Worm (Caenorhabditis elegans) whole organism, L3 larva: Measurements from ENCODE around the gene T05C12.4.

Source experiments
- R02D3.7 ChIP-seq: fragments of 150-350 bp; optimal IDR thresholded peaks from 2 replicates; lab custom pipeline; 2014; ENCODE audit warnings: missing biosample characterization, missing genetic modification characterization
- ZK546.5 ChIP-seq: sonication (generic microtip); optimal IDR thresholded peaks from 2 replicates; lab custom pipeline; 2017; ENCODE audit warnings: missing biosample characterization, missing genetic modification characterization
- aly-2 ChIP-seq: fragments of 150-350 bp; optimal IDR thresholded peaks from 2 replicates; lab custom pipeline; 2014; ENCODE audit warnings: missing biosample characterization, missing genetic modification characterization
- ama-1 ChIP-seq: fragments of 150-350 bp; optimal IDR thresholded peaks from 2 replicates; lab custom pipeline; 2018
- ceh-16 ChIP-seq: sonication (generic microtip); optimal IDR thresholded peaks from 2 replicates; lab custom pipeline; 2017; ENCODE audit warnings: missing biosample characterization, missing genetic modification characterization
- ceh-28 ChIP-seq: fragments of 150-350 bp; optimal IDR thresholded peaks from 2 replicates; lab custom pipeline; 2014; ENCODE audit warnings: missing biosample characterization, missing genetic modification reagents, missing genetic modification characterization
- ceh-9 ChIP-seq: sonication (generic microtip); optimal IDR thresholded peaks from 2 replicates; lab custom pipeline; 2018; ENCODE audit warnings: missing biosample characterization, missing genetic modification characterization
- daf-12 ChIP-seq: fragments of 150-350 bp; optimal IDR thresholded peaks from 2 replicates; lab custom pipeline; 2014; ENCODE audit warnings: missing biosample characterization, missing genetic modification reagents, missing genetic modification characterization
- egl-27 ChIP-seq: sonication (generic microtip); optimal IDR thresholded peaks from 4 replicates; lab custom pipeline; 2017; ENCODE audit warnings: missing biosample characterization, missing genetic modification reagents, missing genetic modification characterization
- egl-5 ChIP-seq: fragments of 150-350 bp; optimal IDR thresholded peaks from 2 replicates; lab custom pipeline; 2017; ENCODE audit warnings: missing biosample characterization, missing genetic modification reagents, missing genetic modification characterization, inconsistent platforms
- elt-1 ChIP-seq: fragments of 150-350 bp; optimal IDR thresholded peaks from 2 replicates; lab custom pipeline; 2014; ENCODE audit warnings: missing biosample characterization, missing genetic modification characterization
- elt-2 ChIP-seq: sonication (generic microtip); optimal IDR thresholded peaks from 2 replicates; lab custom pipeline; 2016; ENCODE audit warnings: missing genetic modification reagents, mild to moderate bottlenecking, missing genetic modification characterization, missing compliant biosample characterization
- eor-1 ChIP-seq, 2 experiments: fragments of 150-350 bp; optimal IDR thresholded peaks; 2 replicates each; lab custom pipeline; 2014 to 2018; ENCODE audit warnings: missing biosample characterization in 2 of 2, missing genetic modification characterization in 2 of 2
- fkh-10 ChIP-seq: sonication (generic microtip); optimal IDR thresholded peaks from 2 replicates; lab custom pipeline; 2017; ENCODE audit warnings: missing biosample characterization, missing genetic modification reagents, missing genetic modification characterization
- fkh-2 ChIP-seq: fragments of 150-350 bp; optimal IDR thresholded peaks from 2 replicates; lab custom pipeline; 2014; ENCODE audit warnings: missing biosample characterization, missing genetic modification reagents, missing genetic modification characterization
- fos-1 ChIP-seq: fragments of 150-350 bp; optimal IDR thresholded peaks from 2 replicates; lab custom pipeline; 2014; ENCODE audit warnings: missing biosample characterization, missing genetic modification characterization
- hmg-11 ChIP-seq: sonication (generic microtip); optimal IDR thresholded peaks from 2 replicates; lab custom pipeline; 2016; ENCODE audit warnings: missing genetic modification characterization, missing compliant biosample characterization
- jun-1 ChIP-seq: fragments of 150-350 bp; optimal IDR thresholded peaks from 2 replicates; lab custom pipeline; 2014; ENCODE audit warnings: missing biosample characterization, missing genetic modification reagents, missing genetic modification characterization
- lin-15B ChIP-seq: fragments of 150-350 bp; optimal IDR thresholded peaks from 2 replicates; lab custom pipeline; 2014; ENCODE audit warnings: missing biosample characterization, missing genetic modification characterization
- lin-39 ChIP-seq: fragments of 150-350 bp; optimal IDR thresholded peaks from 2 replicates; lab custom pipeline; 2018; ENCODE audit warnings: missing biosample characterization, missing genetic modification reagents, missing genetic modification characterization
- lsy-12 ChIP-seq: sonication (generic microtip); optimal IDR thresholded peaks from 2 replicates; lab custom pipeline; 2016; ENCODE audit warnings: mild to moderate bottlenecking, missing genetic modification characterization, missing compliant biosample characterization
- mdl-1 ChIP-seq: fragments of 150-350 bp; optimal IDR thresholded peaks from 2 replicates; lab custom pipeline; 2014; ENCODE audit warnings: missing biosample characterization, missing genetic modification characterization
- mml-1 ChIP-seq: fragments of 150-350 bp; sonication (generic microtip); optimal IDR thresholded peaks from 3 replicates; lab custom pipeline; 2014; ENCODE audit warnings: missing biosample characterization, missing genetic modification characterization
- nfya-1 ChIP-seq: sonication (generic microtip); optimal IDR thresholded peaks from 2 replicates; lab custom pipeline; 2017; ENCODE audit warnings: missing genetic modification characterization, mild to moderate bottlenecking, missing compliant biosample characterization, antibody characterized with exemption, moderate library complexity; ENCODE audit not compliant: insufficient read depth
- nhr-11 ChIP-seq: fragments of 150-350 bp; optimal IDR thresholded peaks from 2 replicates; lab custom pipeline; 2014; ENCODE audit warnings: missing biosample characterization, missing genetic modification characterization
- nhr-12 ChIP-seq: fragments of 150-350 bp; optimal IDR thresholded peaks from 2 replicates; lab custom pipeline; 2014; ENCODE audit warnings: missing biosample characterization, missing genetic modification characterization
- nhr-23 ChIP-seq: fragments of 150-350 bp; optimal IDR thresholded peaks from 2 replicates; lab custom pipeline; 2014; ENCODE audit warnings: missing biosample characterization, missing genetic modification reagents, missing genetic modification characterization
- nhr-237 ChIP-seq: fragments of 150-350 bp; optimal IDR thresholded peaks from 2 replicates; lab custom pipeline; 2014; ENCODE audit warnings: missing biosample characterization, missing genetic modification characterization
- nhr-25 ChIP-seq: sonication (generic microtip); optimal IDR thresholded peaks from 2 replicates; lab custom pipeline; 2017; ENCODE audit warnings: missing biosample characterization, missing genetic modification characterization
- nhr-28 ChIP-seq: fragments of 150-350 bp; optimal IDR thresholded peaks from 2 replicates; lab custom pipeline; 2014; ENCODE audit warnings: missing biosample characterization, missing genetic modification characterization
- nhr-43 ChIP-seq: sonication (generic microtip); optimal IDR thresholded peaks from 2 replicates; lab custom pipeline; 2016; ENCODE audit warnings: mild to moderate bottlenecking, missing genetic modification characterization, missing compliant biosample characterization; ENCODE audit not compliant: poor library complexity, severe bottlenecking
- nhr-67 ChIP-seq: fragments of 150-350 bp; optimal IDR thresholded peaks from 2 replicates; lab custom pipeline; 2014; ENCODE audit warnings: missing biosample characterization, missing genetic modification characterization
- nhr-76 ChIP-seq: fragments of 150-350 bp; sonication (generic microtip); optimal IDR thresholded peaks from 5 replicates; lab custom pipeline; 2014; ENCODE audit warnings: missing biosample characterization, missing genetic modification characterization
- nhr-77 ChIP-seq: fragments of 150-350 bp; optimal IDR thresholded peaks from 2 replicates; lab custom pipeline; 2014; ENCODE audit warnings: missing biosample characterization, missing genetic modification characterization
- pha-4 ChIP-seq: fragments of 150-350 bp; optimal IDR thresholded peaks from 2 replicates; lab custom pipeline; 2014; ENCODE audit warnings: missing biosample characterization, missing genetic modification reagents, missing genetic modification characterization
- pqm-1 ChIP-seq: fragments of 150-350 bp; optimal IDR thresholded peaks from 2 replicates; lab custom pipeline; 2017; ENCODE audit warnings: missing biosample characterization, missing genetic modification characterization, inconsistent platforms
- sea-2 ChIP-seq: fragments of 150-350 bp; sonication (generic microtip); optimal IDR thresholded peaks from 4 replicates; lab custom pipeline; 2014; ENCODE audit warnings: missing biosample characterization, missing genetic modification reagents, missing genetic modification characterization
- skn-1 ChIP-seq: fragments of 150-350 bp; optimal IDR thresholded peaks from 2 replicates; lab custom pipeline; 2014; ENCODE audit warnings: missing biosample characterization, missing genetic modification characterization
- tbx-2 ChIP-seq: sonication (generic microtip); optimal IDR thresholded peaks from 2 replicates; lab custom pipeline; 2016; ENCODE audit warnings: mild to moderate bottlenecking, missing genetic modification characterization, missing compliant biosample characterization
- unc-39 ChIP-seq: sonication (generic microtip); optimal IDR thresholded peaks from 4 replicates; lab custom pipeline; 2017; ENCODE audit warnings: missing biosample characterization, missing genetic modification characterization
- unc-62 ChIP-seq: fragments of 150-350 bp; sonication (generic microtip); optimal IDR thresholded peaks from 4 replicates; lab custom pipeline; 2014; ENCODE audit warnings: missing biosample characterization, missing genetic modification reagents, missing genetic modification characterization
- zag-1 ChIP-seq: fragments of 150-350 bp; optimal IDR thresholded peaks from 2 replicates; lab custom pipeline; 2014; ENCODE audit warnings: missing biosample characterization, missing genetic modification characterization
- ztf-11 ChIP-seq: fragments of 150-350 bp; optimal IDR thresholded peaks from 2 replicates; lab custom pipeline; 2014; ENCODE audit warnings: missing biosample characterization, missing genetic modification characterization
- ztf-4 ChIP-seq: fragments of 150-350 bp; optimal IDR thresholded peaks from 2 replicates; lab custom pipeline; 2014; ENCODE audit warnings: missing biosample characterization, missing genetic modification characterization

The T05C12.4 gene

ce11 chrII:8130792-8131191 lies 49.4 kb downstream of the T05C12.4 start:
- TF ChIP-seq nhr-76 (tag; lab: Kevin White, UChicago), result no peak
- TF ChIP-seq nhr-28 (tag; lab: Kevin White, UChicago), result no peak
- no peak for TF ChIP-seq nhr-25 (tag; lab: Kevin White, UChicago)
- no peak for TF ChIP-seq ceh-16 (tag; lab: Kevin White, UChicago)
- TF ChIP-seq eor-1 (tag; optimal IDR thresholded peaks at IDR 0.05; lab: Kevin White, UChicago), result no peak
- no peak for TF ChIP-seq elt-2 (tag; lab: Kevin White, UChicago)
- TF ChIP-seq daf-12 (tag; lab: Kevin White, UChicago), result peak; percentile 62
- no peak for TF ChIP-seq nfya-1 (tag; lab: Kevin White, UChicago)
- no peak for TF ChIP-seq nhr-23 (tag; lab: Kevin White, UChicago)
- no peak for TF ChIP-seq skn-1 (tag; lab: Kevin White, UChicago)
- no peak for TF ChIP-seq egl-5
- peak; percentile 25 for TF ChIP-seq pha-4
- no peak for TF ChIP-seq sea-2
- no peak for TF ChIP-seq ztf-4 (tag; lab: Kevin White, UChicago)
- no peak for TF ChIP-seq elt-1 (tag; lab: Kevin White, UChicago)
- TF ChIP-seq lsy-12 (tag; lab: Kevin White, UChicago), result peak; percentile 28
- no peak for TF ChIP-seq jun-1
- TF ChIP-seq lin-39, result no peak
- TF ChIP-seq fos-1 (tag; lab: Kevin White, UChicago), result no peak
- TF ChIP-seq ceh-9, result no peak
- TF ChIP-seq ama-1, result peak; percentile 67
- no peak for TF ChIP-seq nhr-12 (tag; lab: Kevin White, UChicago)
- TF ChIP-seq fkh-10, result no peak
- TF ChIP-seq tbx-2 (tag; lab: Kevin White, UChicago), result no peak
- no peak for TF ChIP-seq ZK546.5
- no peak for TF ChIP-seq pqm-1
- TF ChIP-seq R02D3.7, result no peak
- TF ChIP-seq nhr-43 (tag; lab: Kevin White, UChicago), result no peak
- no peak for TF ChIP-seq egl-27 (tag; lab: Kevin White, UChicago)

ce11 chrII:8129495-8130010 lies 50.6 kb downstream of the T05C12.4 start, which contains the start of gene ulp-4:
Gene ulp-4 (plus strand): TSS chrII:8129960.
- TF ChIP-seq R02D3.7, result no peak
- peak; percentile 34 for TF ChIP-seq ama-1
- TF ChIP-seq pha-4, result no peak
- peak; percentile 72 for TF ChIP-seq nhr-25 (tag; lab: Kevin White, UChicago)
- peak; percentile 23 for TF ChIP-seq elt-1 (tag; lab: Kevin White, UChicago)
- peak; percentile 22 for TF ChIP-seq nfya-1 (tag; lab: Kevin White, UChicago)
- TF ChIP-seq ztf-11 (tag; lab: Kevin White, UChicago), result no peak
- no peak for TF ChIP-seq nhr-28 (tag; lab: Kevin White, UChicago)
- TF ChIP-seq, all 47 proteins: peak for 4

- TF ChIP-seq zag-1, result no peak
- no peak for TF ChIP-seq mml-1 (tag; lab: Kevin White, UChicago)
- no peak for TF ChIP-seq skn-1 (tag; lab: Kevin White, UChicago)
- no peak for TF ChIP-seq fkh-10
- no peak for TF ChIP-seq mdl-1 (tag; lab: Kevin White, UChicago)
- no peak for TF ChIP-seq nhr-12 (tag; lab: Kevin White, UChicago)
- no peak for TF ChIP-seq fkh-2 (tag; lab: Kevin White, UChicago)
- no peak for TF ChIP-seq sea-2
- TF ChIP-seq unc-62 (GFP tag; lab: Kevin White, UChicago), result no peak
- no peak for TF ChIP-seq nhr-23 (tag; lab: Kevin White, UChicago)
- no peak for TF ChIP-seq ztf-11 (tag; lab: Kevin White, UChicago)
- TF ChIP-seq R02D3.7, result no peak
- TF ChIP-seq eor-1 (tag; optimal IDR thresholded peaks at IDR 0.05; lab: Kevin White, UChicago), result no peak
- TF ChIP-seq aly-2 (tag; lab: Kevin White, UChicago), result no peak
Measured at ce11 chrII:8129040-8129387, 51.2 kb downstream of the T05C12.4 start.

- TF ChIP-seq zag-1, result no peak
- TF ChIP-seq mdl-1 (tag; lab: Kevin White, UChicago), result no peak
- TF ChIP-seq nhr-77 (tag; lab: Kevin White, UChicago), result no peak
- TF ChIP-seq egl-5, result no peak
- peak; percentile 71 for TF ChIP-seq hmg-11 (tag; lab: Kevin White, UChicago)
- no peak for TF ChIP-seq fkh-10
- TF ChIP-seq lin-15B (tag; lab: Kevin White, UChicago), result no peak
- TF ChIP-seq pqm-1, result no peak
- TF ChIP-seq ztf-11 (tag; lab: Kevin White, UChicago), result no peak
- TF ChIP-seq tbx-2 (tag; lab: Kevin White, UChicago), result peak; percentile 0
- no peak for TF ChIP-seq fos-1 (tag; lab: Kevin White, UChicago)
- no peak for TF ChIP-seq nhr-67
- no peak for TF ChIP-seq ceh-16 (tag; lab: Kevin White, UChicago)
- no peak for TF ChIP-seq aly-2 (tag; lab: Kevin White, UChicago)
- peak; percentile 79 for TF ChIP-seq lin-39
- peak; percentile 58 for TF ChIP-seq nhr-43 (tag; lab: Kevin White, UChicago)
- peak; percentile 85 for TF ChIP-seq nfya-1 (tag; lab: Kevin White, UChicago)
- no peak for TF ChIP-seq unc-39
- TF ChIP-seq ceh-28 (tag; lab: Kevin White, UChicago), result peak; percentile 44
- no peak for TF ChIP-seq nhr-237 (tag; lab: Kevin White, UChicago)
- peak; percentile 55 for TF ChIP-seq elt-1 (tag; lab: Kevin White, UChicago)
- TF ChIP-seq nhr-25 (tag; lab: Kevin White, UChicago), result peak; percentile 94
- TF ChIP-seq nhr-11, result no peak
Measured at ce11 chrII:8128273-8129039, 51.7 kb downstream of the T05C12.4 start.
